Worm (Caenorhabditis elegans) whole organism, late embryonic: ENCODE results near the gene R09H3.2.

Experiments
- F13H6.1 ChIP-seq: sonication (generic microtip); optimal IDR thresholded peaks from 2 replicates; lab custom pipeline; 2016; ENCODE audit warnings: missing genetic modification characterization, missing compliant biosample characterization
- K02D7.2 ChIP-seq: sonication (generic microtip); optimal IDR thresholded peaks from 2 replicates; lab custom pipeline; 2017; ENCODE audit warnings: mild to moderate bottlenecking, missing genetic modification characterization, missing compliant biosample characterization
- Y22D7AL.16 ChIP-seq: sonication (generic microtip); optimal IDR thresholded peaks from 2 replicates; lab custom pipeline; 2016; ENCODE audit warnings: missing genetic modification characterization, missing compliant biosample characterization
- ahr-1 ChIP-seq: sonication (generic microtip); optimal IDR thresholded peaks from 2 replicates; lab custom pipeline; 2016; ENCODE audit warnings: missing genetic modification characterization, missing compliant biosample characterization
- ceh-18 ChIP-seq: sonication (generic microtip); optimal IDR thresholded peaks from 2 replicates; lab custom pipeline; 2016; ENCODE audit warnings: missing genetic modification characterization, missing compliant biosample characterization
- ceh-19 ChIP-seq: fragments of 200-800 bp; sonication (Bioruptor generic); optimal IDR thresholded peaks from 2 replicates; lab custom pipeline; 2018; ENCODE audit warnings: mild to moderate bottlenecking, missing genetic modification characterization, missing compliant biosample characterization
- ceh-30 ChIP-seq: fragments of 150-350 bp; optimal IDR thresholded peaks from 2 replicates; lab custom pipeline; 2014; ENCODE audit warnings: missing biosample characterization, missing genetic modification characterization
- ceh-31 ChIP-seq: sonication (generic microtip); optimal IDR thresholded peaks from 2 replicates; lab custom pipeline; 2016; ENCODE audit warnings: missing genetic modification characterization, missing compliant biosample characterization
- ceh-48 ChIP-seq: sonication (generic microtip); optimal IDR thresholded peaks from 2 replicates; lab custom pipeline; 2016; ENCODE audit warnings: missing genetic modification characterization, inconsistent platforms, missing compliant biosample characterization
- ceh-6 ChIP-seq: fragments of 200-800 bp; sonication (Bioruptor generic); optimal IDR thresholded peaks from 2 replicates; lab custom pipeline; 2018; ENCODE audit warnings: mild to moderate bottlenecking, missing genetic modification characterization, missing compliant biosample characterization
- dmd-4 ChIP-seq: sonication (generic microtip); optimal IDR thresholded peaks from 2 replicates; lab custom pipeline; 2016; ENCODE audit warnings: borderline replicate concordance, missing genetic modification characterization, missing compliant biosample characterization
- elt-2 ChIP-seq: sonication (generic microtip); optimal IDR thresholded peaks from 2 replicates; lab custom pipeline; 2016; ENCODE audit warnings: missing genetic modification reagents, missing genetic modification characterization, missing compliant biosample characterization
- elt-4 ChIP-seq: sonication (generic microtip); optimal IDR thresholded peaks from 2 replicates; lab custom pipeline; 2016; ENCODE audit warnings: missing genetic modification characterization, missing compliant biosample characterization
- ets-4 ChIP-seq: sonication (generic microtip); optimal IDR thresholded peaks from 2 replicates; lab custom pipeline; 2016; ENCODE audit warnings: missing genetic modification characterization, missing compliant biosample characterization
- eyg-1 ChIP-seq: sonication (generic microtip); optimal IDR thresholded peaks from 2 replicates; lab custom pipeline; 2016; ENCODE audit warnings: missing genotype, missing genetic modification characterization, missing compliant biosample characterization
- hlh-30 ChIP-seq: sonication (generic microtip); optimal IDR thresholded peaks from 2 replicates; lab custom pipeline; 2017; ENCODE audit warnings: antibody characterized with exemption, missing genetic modification characterization, missing compliant biosample characterization; ENCODE audit not compliant: insufficient read depth
- hlh-6 ChIP-seq: sonication (generic microtip); optimal IDR thresholded peaks from 2 replicates; lab custom pipeline; 2016; ENCODE audit warnings: missing genotype, missing genetic modification characterization, missing compliant biosample characterization
- hlh-8 ChIP-seq: sonication (generic microtip); optimal IDR thresholded peaks from 2 replicates; lab custom pipeline; 2016; ENCODE audit warnings: missing genotype, missing genetic modification characterization, missing compliant biosample characterization
- lin-11 ChIP-seq: fragments of 200-800 bp; sonication (Bioruptor generic); optimal IDR thresholded peaks from 2 replicates; lab custom pipeline; 2018; ENCODE audit warnings: mild to moderate bottlenecking, missing genetic modification characterization, missing compliant biosample characterization
- madf-2 ChIP-seq: sonication (generic microtip); optimal IDR thresholded peaks from 2 replicates; lab custom pipeline; 2017; ENCODE audit warnings: missing genetic modification characterization, missing compliant biosample characterization
- nfya-1 ChIP-seq: sonication (generic microtip); optimal IDR thresholded peaks from 2 replicates; lab custom pipeline; 2017; ENCODE audit warnings: missing genetic modification characterization, mild to moderate bottlenecking, missing compliant biosample characterization, antibody characterized with exemption, moderate library complexity
- pag-3 ChIP-seq: sonication (generic microtip); optimal IDR thresholded peaks from 2 replicates; lab custom pipeline; 2016; ENCODE audit warnings: missing compliant biosample characterization, missing genetic modification characterization, borderline replicate concordance
- pax-1 ChIP-seq: fragments of 150-350 bp; optimal IDR thresholded peaks from 2 replicates; lab custom pipeline; 2014; ENCODE audit warnings: missing biosample characterization, missing genetic modification characterization
- pha-4 ChIP-seq: fragments of 150-350 bp; optimal IDR thresholded peaks from 2 replicates; lab custom pipeline; 2018; ENCODE audit warnings: missing biosample characterization, missing genetic modification reagents, missing genetic modification characterization
- pqm-1 ChIP-seq: sonication (generic microtip); optimal IDR thresholded peaks from 2 replicates; lab custom pipeline; 2016; ENCODE audit warnings: missing genetic modification characterization, missing compliant biosample characterization
- ref-2 ChIP-seq: sonication (generic microtip); optimal IDR thresholded peaks from 2 replicates; lab custom pipeline; 2016; ENCODE audit warnings: missing genetic modification characterization, missing compliant biosample characterization
- rnt-1 ChIP-seq: sonication (generic microtip); optimal IDR thresholded peaks from 2 replicates; lab custom pipeline; 2016; ENCODE audit warnings: missing genetic modification characterization, missing compliant biosample characterization
- ttx-3 ChIP-seq: sonication (generic microtip); optimal IDR thresholded peaks from 2 replicates; lab custom pipeline; 2016; ENCODE audit warnings: missing genetic modification reagents, missing genetic modification characterization, missing compliant biosample characterization
- unc-3 ChIP-seq, 2 experiments: fragments of 200-800 bp in 1 of 2; sonication (Bioruptor generic) in 1 of 2; sonication (generic microtip) in 1 of 2; conservative IDR thresholded peaks in 1 of 2; optimal IDR thresholded peaks in 1 of 2; 2 replicates each; pipeline versions ENCODE4 v1.3.6 to Lab custom; 2016 to 2022; ENCODE audit warnings: missing compliant biosample characterization in 2 of 2, missing genetic modification characterization in 2 of 2, missing genetic modification reagents in 1 of 2
- unc-42 ChIP-seq: sonication (generic microtip); optimal IDR thresholded peaks from 2 replicates; lab custom pipeline; 2016; ENCODE audit warnings: missing genotype, missing genetic modification characterization, missing compliant biosample characterization
- unc-55 ChIP-seq: sonication (generic microtip); optimal IDR thresholded peaks from 2 replicates; lab custom pipeline; 2017; ENCODE audit warnings: missing biosample characterization, missing genetic modification reagents, missing genetic modification characterization
- zip-5 ChIP-seq: sonication (generic microtip); optimal IDR thresholded peaks from 2 replicates; lab custom pipeline; 2016; ENCODE audit warnings: missing genetic modification characterization, missing compliant biosample characterization
- ztf-16 ChIP-seq: sonication (generic microtip); optimal IDR thresholded peaks from 2 replicates; lab custom pipeline; 2017; ENCODE audit warnings: missing genetic modification characterization, missing compliant biosample characterization

Gene R09H3.2

ce11 chrX:1664925-1665324, at the start of gene R09H3.2:
R09H3.2 (minus strand) TSS chrX:1665025.
- no peak for TF ChIP-seq hlh-30 (tag; lab: Kevin White, UChicago)
- TF ChIP-seq hlh-6 (tag; lab: Kevin White, UChicago), result no peak
- no peak for TF ChIP-seq pqm-1
- no peak for TF ChIP-seq ref-2 (tag; lab: Kevin White, UChicago)
- TF ChIP-seq hlh-8 (tag; lab: Kevin White, UChicago), result no peak
- no peak for TF ChIP-seq ceh-6
- TF ChIP-seq elt-2 (tag; lab: Kevin White, UChicago), result no peak
- TF ChIP-seq pha-4 (tag; lab: Kevin White, UChicago), result no peak
- TF ChIP-seq nfya-1, result no peak
- no peak for TF ChIP-seq pag-3
- TF ChIP-seq ceh-19 (GFP tag; lab: Kevin White, UChicago), result no peak
- TF ChIP-seq lin-11 (tag; lab: Kevin White, UChicago), result no peak
- no peak for TF ChIP-seq unc-55 (GFP tag; lab: Kevin White, UChicago)
- TF ChIP-seq elt-4, result no peak
- no peak for TF ChIP-seq unc-3 (GFP tag; conservative IDR thresholded peaks at IDR 0.05; lab: Robert Waterston, UW)
- no peak for TF ChIP-seq unc-3 (tag; optimal IDR thresholded peaks at IDR 0.05; lab: Kevin White, UChicago)
- no peak for TF ChIP-seq ceh-31 (tag; lab: Kevin White, UChicago)
- TF ChIP-seq, all 69 proteins: peak for 0

DNA sequence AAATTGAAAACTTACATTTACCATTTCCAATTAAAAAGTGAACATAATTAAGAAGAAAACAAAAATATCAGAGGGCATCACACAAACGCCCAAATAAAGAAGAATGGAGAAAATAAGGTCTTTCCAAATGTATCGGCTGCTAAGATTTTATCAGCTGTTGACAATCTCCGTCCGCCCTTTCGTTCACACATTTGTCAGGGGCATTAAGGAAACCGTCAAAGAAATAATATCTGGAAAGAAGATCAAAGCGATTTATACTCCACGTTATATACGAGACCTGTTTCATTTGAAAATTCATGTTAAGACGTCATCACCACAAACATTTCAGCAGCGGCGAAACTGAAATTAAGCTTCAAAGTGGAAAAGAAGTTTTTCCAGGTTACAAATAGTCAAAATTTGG, 47.7 kb upstream of the R09H3.2 start, which contains the start of gene fbxa-52:
Gene fbxa-52 (minus strand): TSS at position 101 of the 400 bp plus-strand sequence.
- TF ChIP-seq K02D7.2 (tag; lab: Kevin White, UChicago), result no peak

- no peak for TF ChIP-seq eyg-1 (tag; lab: Kevin White, UChicago)
Observed at ce11 chrX:1706538-1706937, 41.7 kb upstream of the R09H3.2 start, which contains the start of gene F07G6.5. F07G6.5 (minus strand) TSS chrX:1706638.

DNA sequence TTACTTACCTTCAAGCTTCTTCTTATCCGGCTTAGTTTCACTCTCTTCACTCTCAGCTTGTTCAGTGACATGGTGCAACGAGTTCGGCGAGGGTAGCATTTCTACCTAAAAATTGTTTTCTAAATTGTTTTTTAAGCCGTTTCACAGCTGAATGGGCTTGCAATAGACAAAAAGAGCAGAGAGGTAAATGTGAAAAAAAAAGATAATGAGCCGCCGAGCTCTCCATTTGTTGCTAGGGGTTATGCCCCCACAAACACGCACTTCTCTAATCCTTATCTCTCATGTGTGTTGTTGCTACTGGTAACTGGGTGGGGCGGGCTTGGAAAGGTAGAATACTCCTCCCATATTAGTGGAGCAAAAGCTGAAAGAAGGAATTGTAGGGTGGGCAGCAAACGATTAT, 39.0 kb upstream of the R09H3.2 start, which contains the start of gene C36C9.5:
Gene C36C9.5 (minus strand): TSS at position 101 of the 400 bp plus-strand sequence.
- no peak for TF ChIP-seq zip-5
- no peak for TF ChIP-seq madf-2 (tag; lab: Kevin White, UChicago)
- TF ChIP-seq dmd-4, result no peak
- TF ChIP-seq unc-42, result no peak
- no peak for TF ChIP-seq pag-3
- no peak for TF ChIP-seq F13H6.1
- TF ChIP-seq hlh-30 (tag; lab: Kevin White, UChicago), result no peak
- no peak for TF ChIP-seq ceh-48 (tag; lab: Kevin White, UChicago)
- no peak for TF ChIP-seq rnt-1 (tag; lab: Kevin White, UChicago)

ce11 chrX:1703049-1703448, 38.2 kb upstream of the R09H3.2 start:
- no peak for TF ChIP-seq Y22D7AL.16 (tag; lab: Kevin White, UChicago)
- TF ChIP-seq pqm-1, result no peak
- no peak for TF ChIP-seq K02D7.2 (tag; lab: Kevin White, UChicago)
- TF ChIP-seq pax-1 (tag; lab: Kevin White, UChicago), result no peak
- TF ChIP-seq elt-4, result peak; percentile 60
- TF ChIP-seq unc-55 (GFP tag; lab: Kevin White, UChicago), result no peak

DNA sequence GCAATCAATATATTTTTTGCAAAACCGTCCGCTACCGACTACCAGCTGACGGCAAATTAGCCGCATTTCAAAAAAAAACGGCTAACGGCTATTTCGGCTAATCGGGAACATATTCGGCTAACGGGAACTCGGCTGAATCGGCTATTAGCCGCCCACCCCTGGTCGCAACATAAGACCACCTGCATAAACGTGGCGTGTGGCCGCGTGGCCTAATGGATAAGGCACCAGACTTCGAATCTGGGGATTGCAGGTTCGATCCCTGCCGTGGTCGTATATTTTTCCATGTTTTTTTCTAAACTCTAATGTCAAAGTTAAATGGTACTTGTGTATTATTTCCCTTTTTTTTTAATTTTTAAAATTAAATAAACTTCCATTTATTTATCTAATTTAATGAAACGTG, 33.7 kb upstream of the R09H3.2 start:
- no peak for TF ChIP-seq elt-2 (tag; lab: Kevin White, UChicago)
- TF ChIP-seq hlh-6 (tag; lab: Kevin White, UChicago), result no peak
- no peak for TF ChIP-seq ceh-6
- TF ChIP-seq ets-4, result no peak
- no peak for TF ChIP-seq ceh-30
- no peak for TF ChIP-seq ahr-1 (tag; lab: Kevin White, UChicago)
- TF ChIP-seq ttx-3 (tag; lab: Kevin White, UChicago), result no peak
- no peak for TF ChIP-seq unc-3 (GFP tag; conservative IDR thresholded peaks at IDR 0.05; lab: Robert Waterston, UW)
- no peak for TF ChIP-seq unc-3 (tag; optimal IDR thresholded peaks at IDR 0.05; lab: Kevin White, UChicago)
- TF ChIP-seq Y22D7AL.16 (tag; lab: Kevin White, UChicago), result no peak
- TF ChIP-seq ceh-18 (tag; lab: Kevin White, UChicago), result no peak
- TF ChIP-seq eyg-1 (tag; lab: Kevin White, UChicago), result no peak
- no peak for TF ChIP-seq lin-11 (tag; lab: Kevin White, UChicago)
- TF ChIP-seq hlh-8 (tag; lab: Kevin White, UChicago), result no peak
- TF ChIP-seq ztf-16 (tag; lab: Kevin White, UChicago), result no peak
- TF ChIP-seq, all 69 proteins: peak for 0
